Fruit fly (Drosophila melanogaster) whole organism: ENCODE data around the gene CG2278.

Experiments used
- EcR ChIP-seq, 2 experiments: fragments of >200 bp; optimal IDR thresholded peaks; 2 replicates each; lab custom pipeline; 2017; ENCODE audit warnings: missing biosample characterization in 2 of 2, missing genetic modification characterization in 2 of 2, missing genetic modification reagents in 2 of 2
- psq ChIP-seq: fragments of >200 bp; optimal IDR thresholded peaks from 2 replicates; lab custom pipeline; 2017
- usp ChIP-seq: fragments of >200 bp; optimal IDR thresholded peaks from 2 replicates; lab custom pipeline; 2017; ENCODE audit warnings: missing biosample characterization, missing genetic modification characterization, mixed read lengths

dm6 chrX:8206561-8206960 is 36.5 kb upstream of the CG2278 start:
- no peak for TF ChIP-seq usp
- TF ChIP-seq psq (lab: Kevin White, UChicago): no peak
- no peak for TF ChIP-seq EcR (GFP tag; optimal IDR thresholded peaks at IDR 0.05; lab: Kevin White, UChicago)
